Worm (Caenorhabditis elegans) whole organism, L2 larva: Measurements from ENCODE around the gene F19B10.10.

Experiments
- F13H6.1 ChIP-seq: sonication (generic microtip); optimal IDR thresholded peaks from 2 replicates; lab custom pipeline; 2016; ENCODE audit warnings: missing genetic modification characterization, missing compliant biosample characterization
- R02D3.7 ChIP-seq: fragments of 150-350 bp; optimal IDR thresholded peaks from 2 replicates; lab custom pipeline; 2014; ENCODE audit warnings: missing biosample characterization, missing genetic modification characterization
- Y55F3AM.14 ChIP-seq: fragments of 200-800 bp; sonication (Bioruptor generic); optimal IDR thresholded peaks from 2 replicates; lab custom pipeline; 2018; ENCODE audit warnings: mild to moderate bottlenecking, missing genetic modification characterization, missing compliant biosample characterization
- ZK546.5 ChIP-seq: sonication (generic microtip); optimal IDR thresholded peaks from 2 replicates; lab custom pipeline; 2017; ENCODE audit warnings: missing biosample characterization, missing genetic modification characterization
- crh-2 ChIP-seq: sonication (generic microtip); optimal IDR thresholded peaks from 2 replicates; lab custom pipeline; 2017; ENCODE audit warnings: missing biosample characterization, missing genetic modification characterization
- dmd-4 ChIP-seq: sonication (generic microtip); optimal IDR thresholded peaks from 2 replicates; lab custom pipeline; 2017; ENCODE audit warnings: missing biosample characterization, missing genetic modification characterization
- egl-27 ChIP-seq: sonication (generic microtip); optimal IDR thresholded peaks from 3 replicates; lab custom pipeline; 2017; ENCODE audit warnings: missing biosample characterization, missing genetic modification reagents, missing genetic modification characterization
- elt-1 ChIP-seq: fragments of 150-350 bp; optimal IDR thresholded peaks from 2 replicates; lab custom pipeline; 2014; ENCODE audit warnings: missing biosample characterization, missing genetic modification characterization
- elt-3 ChIP-seq: sonication (generic microtip); optimal IDR thresholded peaks from 2 replicates; lab custom pipeline; 2017; ENCODE audit warnings: missing biosample characterization, missing genetic modification characterization
- fos-1 ChIP-seq: fragments of 150-350 bp; optimal IDR thresholded peaks from 2 replicates; lab custom pipeline; 2014; ENCODE audit warnings: missing biosample characterization, missing genetic modification characterization
- lin-11 ChIP-seq: fragments of 150-350 bp; sonication (generic microtip); optimal IDR thresholded peaks from 2 replicates; lab custom pipeline; 2014; ENCODE audit warnings: missing biosample characterization, missing genetic modification characterization, inconsistent platforms, mixed read lengths
- lin-13 ChIP-seq: fragments of 150-350 bp; optimal IDR thresholded peaks from 2 replicates; lab custom pipeline; 2014; ENCODE audit warnings: missing biosample characterization, missing genetic modification reagents, missing genetic modification characterization
- lin-39 ChIP-seq: fragments of 150-350 bp; optimal IDR thresholded peaks from 2 replicates; lab custom pipeline; 2014; ENCODE audit warnings: missing biosample characterization, missing genetic modification reagents, missing genetic modification characterization
- lsy-2 ChIP-seq, 2 experiments: fragments of 150-350 bp in 1 of 2; sonication (generic microtip) in 1 of 2; optimal IDR thresholded peaks; 2 replicates each; lab custom pipeline; 2014 to 2017; ENCODE audit warnings: missing biosample characterization in 2 of 2, missing genetic modification characterization in 2 of 2
- mbf-1 ChIP-seq: sonication (generic microtip); optimal IDR thresholded peaks from 2 replicates; lab custom pipeline; 2017; ENCODE audit warnings: missing biosample characterization, missing genetic modification characterization
- mdl-1 ChIP-seq, 2 experiments: fragments of 150-350 bp in 1 of 2; sonication (generic microtip) in 1 of 2; optimal IDR thresholded peaks; 2 replicates each; lab custom pipeline; 2017; ENCODE audit warnings: missing biosample characterization in 2 of 2, missing genetic modification characterization in 2 of 2
- nhr-10 ChIP-seq: sonication (generic microtip); optimal IDR thresholded peaks from 2 replicates; lab custom pipeline; 2017; ENCODE audit warnings: missing biosample characterization, missing genetic modification characterization
- nhr-11 ChIP-seq: fragments of 150-350 bp; optimal IDR thresholded peaks from 2 replicates; lab custom pipeline; 2014; ENCODE audit warnings: missing biosample characterization, missing genetic modification characterization
- nhr-12 ChIP-seq: fragments of 150-350 bp; optimal IDR thresholded peaks from 2 replicates; lab custom pipeline; 2014; ENCODE audit warnings: missing biosample characterization, missing genetic modification characterization
- nhr-129 ChIP-seq: fragments of 150-350 bp; optimal IDR thresholded peaks from 2 replicates; lab custom pipeline; 2014; ENCODE audit warnings: missing biosample characterization, missing genetic modification characterization
- nhr-237 ChIP-seq: fragments of 150-350 bp; optimal IDR thresholded peaks from 2 replicates; lab custom pipeline; 2014; ENCODE audit warnings: missing biosample characterization, missing genetic modification characterization
- nhr-25 ChIP-seq: fragments of 150-350 bp; sonication (generic microtip); optimal IDR thresholded peaks from 3 replicates; lab custom pipeline; 2014; ENCODE audit warnings: missing biosample characterization, missing genetic modification characterization
- nhr-77 ChIP-seq: fragments of 150-350 bp; optimal IDR thresholded peaks from 2 replicates; lab custom pipeline; 2014; ENCODE audit warnings: missing biosample characterization, missing genetic modification characterization
- peb-1 ChIP-seq: fragments of 150-350 bp; optimal IDR thresholded peaks from 2 replicates; lab custom pipeline; 2014; ENCODE audit warnings: missing biosample characterization, missing genetic modification characterization
- sem-4 ChIP-seq: fragments of 150-350 bp; optimal IDR thresholded peaks from 2 replicates; lab custom pipeline; 2014; ENCODE audit warnings: missing biosample characterization, missing genetic modification reagents, missing genetic modification characterization
- skn-1 ChIP-seq: sonication (generic microtip); optimal IDR thresholded peaks from 2 replicates; lab custom pipeline; 2017; ENCODE audit warnings: missing biosample characterization, missing genetic modification characterization
- snpc-4 ChIP-seq: fragments of 150-350 bp; optimal IDR thresholded peaks from 2 replicates; lab custom pipeline; 2014; ENCODE audit warnings: missing biosample characterization, missing genetic modification characterization
- unc-39 ChIP-seq: fragments of 150-350 bp; optimal IDR thresholded peaks from 2 replicates; lab custom pipeline; 2014; ENCODE audit warnings: missing biosample characterization, missing genetic modification characterization
- unc-55 ChIP-seq: fragments of 150-350 bp; sonication (generic microtip); optimal IDR thresholded peaks from 3 replicates; lab custom pipeline; 2014; ENCODE audit warnings: missing biosample characterization, missing genetic modification reagents, missing genetic modification characterization
- unc-62 ChIP-seq: fragments of 150-350 bp; optimal IDR thresholded peaks from 2 replicates; lab custom pipeline; 2014; ENCODE audit warnings: missing biosample characterization, missing genetic modification reagents, missing genetic modification characterization
- zag-1 ChIP-seq: fragments of 150-350 bp; optimal IDR thresholded peaks from 2 replicates; lab custom pipeline; 2014; ENCODE audit warnings: missing biosample characterization, missing genetic modification characterization
- ztf-1 ChIP-seq: fragments of 200-800 bp; sonication (Bioruptor generic); conservative IDR thresholded peaks from 2 replicates; pipeline ENCODE4 v1.3.6; 2022; ENCODE audit warnings: missing genetic modification characterization, missing compliant biosample characterization
- ztf-11 ChIP-seq: sonication (generic microtip); optimal IDR thresholded peaks from 2 replicates; lab custom pipeline; 2017; ENCODE audit warnings: missing biosample characterization, missing genetic modification characterization

The F19B10.10 gene

DNA sequence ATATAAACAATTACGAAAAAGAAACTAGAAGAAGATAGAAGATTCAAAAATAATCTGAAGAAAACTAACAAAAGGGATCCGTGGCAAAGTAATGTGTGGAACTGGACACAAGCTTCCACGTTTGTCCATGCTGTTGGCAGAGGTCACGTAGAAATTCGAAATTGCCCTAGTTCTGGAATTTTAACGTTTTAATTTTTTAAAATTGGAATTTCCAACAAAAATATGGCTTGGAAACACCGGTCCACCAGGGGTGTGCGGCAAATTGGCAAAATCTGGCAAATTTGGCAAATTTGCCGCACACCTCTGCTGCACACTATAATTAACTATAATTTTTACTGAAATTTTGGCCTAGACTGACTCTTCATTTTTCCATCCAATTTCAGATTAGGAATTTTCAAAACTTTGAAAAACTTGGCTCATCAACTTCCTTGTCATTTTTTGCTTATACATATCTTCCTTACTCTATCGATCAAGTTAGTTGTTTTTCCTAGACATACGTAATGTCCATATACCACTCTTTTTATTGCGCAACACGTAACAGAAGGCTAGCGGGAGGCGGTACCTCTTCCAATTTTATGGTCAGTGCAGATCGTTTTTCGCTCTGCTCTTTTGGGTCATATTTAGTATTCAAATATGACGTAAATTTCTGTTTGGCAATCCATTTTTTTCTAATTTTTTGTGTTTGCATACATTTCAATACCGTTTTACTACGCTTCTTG is at the start of gene F19B10.10:
F19B10.10 (minus strand) TSS at position 51 of the 719 bp plus-strand sequence.
- TF ChIP-seq nhr-237 (tag; lab: Kevin White, UChicago) (no peak), elt-1 (tag; lab: Kevin White, UChicago) (no peak), mbf-1 (tag; lab: Kevin White, UChicago) (no peak), unc-62 (GFP tag; lab: Kevin White, UChicago) (no peak), unc-55 (no peak), lin-39 (tag; lab: Kevin White, UChicago) (no peak), zag-1 (no peak), nhr-11 (tag; lab: Kevin White, UChicago) (no peak)

DNA sequence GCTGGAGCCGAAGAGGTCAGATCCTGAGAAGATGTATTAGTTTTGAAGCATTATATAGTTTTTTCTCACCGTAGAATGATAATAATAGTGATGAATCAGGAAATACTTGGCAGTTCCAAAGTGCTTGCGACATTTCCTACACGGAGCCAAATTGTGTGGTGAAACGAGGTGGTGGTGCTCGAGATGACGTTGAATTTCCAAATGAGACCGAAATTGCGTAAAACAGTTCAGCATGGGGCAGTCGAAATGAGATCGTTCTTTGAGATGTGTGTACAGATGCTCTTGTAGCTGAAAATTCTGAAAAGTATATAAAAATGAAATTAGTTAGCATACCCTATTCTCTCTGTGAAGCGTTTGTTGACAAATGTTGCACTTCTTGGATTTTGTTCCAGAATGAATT is 46.8 kb upstream of the F19B10.10 start, which contains the start of gene C46E10.8:
C46E10.8 (minus strand) TSS at position 101 of the 400 bp plus-strand sequence.
- TF ChIP-seq mbf-1 (tag; lab: Kevin White, UChicago), result no peak
- no peak for TF ChIP-seq lin-13 (GFP tag; lab: Kevin White, UChicago)
- no peak for TF ChIP-seq ztf-1
- TF ChIP-seq lin-11 (tag; lab: Kevin White, UChicago), result no peak
- TF ChIP-seq dmd-4 (tag; lab: Kevin White, UChicago), result no peak
- no peak for TF ChIP-seq unc-62 (GFP tag; lab: Kevin White, UChicago)
- no peak for TF ChIP-seq mdl-1 (tag; optimal IDR thresholded peaks at IDR 0.05; lab: Kevin White, UChicago)
- TF ChIP-seq egl-27, result no peak
- TF ChIP-seq R02D3.7 (tag; lab: Kevin White, UChicago), result no peak
- no peak for TF ChIP-seq nhr-25 (tag; lab: Kevin White, UChicago)
- no peak for TF ChIP-seq nhr-10 (tag; lab: Kevin White, UChicago)
- no peak for TF ChIP-seq F13H6.1 (tag; lab: Kevin White, UChicago)
- TF ChIP-seq nhr-129, result no peak
- TF ChIP-seq nhr-237 (tag; lab: Kevin White, UChicago), result no peak
- no peak for TF ChIP-seq snpc-4 (tag; lab: Kevin White, UChicago)
- TF ChIP-seq sem-4 (tag; lab: Kevin White, UChicago), result no peak
- TF ChIP-seq Y55F3AM.14 (GFP tag; lab: Kevin White, UChicago), result no peak

DNA sequence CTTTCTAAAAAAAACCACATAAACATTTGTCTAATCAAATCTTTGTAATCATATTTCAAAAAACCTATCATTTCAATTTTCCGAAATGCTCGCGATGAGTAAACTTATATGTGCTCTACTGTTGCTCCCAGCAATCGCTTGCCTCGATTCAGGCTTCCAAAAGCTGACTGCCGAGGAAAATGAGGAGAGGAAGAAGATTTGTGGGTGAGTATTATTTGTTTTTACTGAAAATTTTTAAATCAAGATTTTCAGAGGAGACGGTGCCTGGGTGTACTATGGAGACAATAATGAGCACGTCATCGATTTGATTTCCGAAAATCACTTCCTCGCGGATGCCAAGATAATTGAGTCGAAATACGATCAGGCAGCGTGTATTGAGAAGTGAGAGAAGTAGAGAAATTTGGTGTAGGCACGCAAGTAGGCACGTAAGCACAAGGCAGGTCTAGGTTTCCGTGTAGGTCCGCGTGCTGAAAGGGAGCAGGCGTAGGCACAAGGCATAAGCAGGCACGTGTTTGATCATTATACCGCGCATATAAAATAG is 43.0 kb upstream of the F19B10.10 start, which contains the start of gene C46E10.1:
C46E10.1 (plus strand) TSS at position 51 of the 541 bp plus-strand sequence.
- no peak for TF ChIP-seq Y55F3AM.14 (GFP tag; lab: Kevin White, UChicago)
- no peak for TF ChIP-seq fos-1 (tag; lab: Kevin White, UChicago)
- TF ChIP-seq, all 48 proteins: peak for 0

DNA sequence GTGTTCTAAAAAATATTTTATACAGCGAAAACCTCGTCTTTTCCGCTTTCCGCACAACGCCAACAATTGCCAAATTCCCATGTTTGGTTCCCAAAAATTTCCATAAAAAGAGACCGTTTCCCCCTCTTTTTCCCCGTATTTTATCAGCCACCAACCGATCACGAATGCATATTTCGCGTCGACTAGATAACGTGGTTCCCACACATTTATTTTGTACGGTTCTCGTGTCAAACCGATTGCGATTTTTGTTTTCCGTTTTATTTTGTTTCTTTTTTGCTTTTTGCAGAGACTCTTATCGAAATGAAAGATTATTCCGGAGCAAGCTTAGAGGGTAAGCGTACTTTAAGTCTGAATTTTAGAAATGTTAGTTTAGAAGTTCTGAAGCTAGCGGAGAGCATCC is 39.8 kb upstream of the F19B10.10 start, which contains the start of gene C46E10.3:
C46E10.3 (plus strand) TSS at position 301 of the 400 bp plus-strand sequence.
- TF ChIP-seq sem-4 (tag; lab: Kevin White, UChicago) (no peak), lin-11 (tag; lab: Kevin White, UChicago) (no peak), Y55F3AM.14 (GFP tag; lab: Kevin White, UChicago) (no peak), elt-3 (no peak), elt-1 (tag; lab: Kevin White, UChicago) (no peak), R02D3.7 (tag; lab: Kevin White, UChicago) (no peak), ztf-11 (tag; lab: Kevin White, UChicago) (no peak), dmd-4 (tag; lab: Kevin White, UChicago) (no peak), mbf-1 (tag; lab: Kevin White, UChicago) (no peak), skn-1 (no peak)

DNA sequence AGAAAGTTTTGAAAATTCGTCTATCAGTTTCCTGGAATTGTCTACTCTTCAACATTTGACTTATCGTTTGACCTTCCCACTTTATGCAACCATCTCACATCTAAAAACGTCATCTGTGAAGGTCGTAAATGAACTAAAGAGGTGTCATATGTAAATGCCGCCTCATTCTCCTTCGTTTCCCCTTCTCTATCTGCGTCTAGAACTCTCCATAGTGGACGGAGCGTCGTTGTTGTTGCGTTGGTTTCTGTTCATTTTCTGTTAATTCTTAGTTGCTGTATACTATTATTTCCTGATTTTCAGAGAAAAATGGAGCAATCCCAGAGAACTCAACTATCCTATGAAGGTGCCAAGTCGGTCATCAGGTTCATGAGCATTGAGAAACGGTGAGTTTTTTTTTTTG is 35.7 kb upstream of the F19B10.10 start, which contains the start of gene fbxc-52:
fbxc-52 (plus strand) TSS at position 301 of the 400 bp plus-strand sequence.
- no peak for TF ChIP-seq nhr-77
- no peak for TF ChIP-seq ZK546.5
- no peak for TF ChIP-seq lsy-2 (tag; optimal IDR thresholded peaks at IDR 0.05; lab: Kevin White, UChicago)
- TF ChIP-seq nhr-12, result no peak
- TF ChIP-seq nhr-129, result no peak
- TF ChIP-seq peb-1 (tag; lab: Kevin White, UChicago), result no peak
- no peak for TF ChIP-seq lin-13 (GFP tag; lab: Kevin White, UChicago)
- no peak for TF ChIP-seq R02D3.7 (tag; lab: Kevin White, UChicago)
- no peak for TF ChIP-seq unc-39
- TF ChIP-seq crh-2 (tag; lab: Kevin White, UChicago), result no peak
